Worm (Caenorhabditis elegans): ENCODE measurements around the gene col-152.

col-152 gene

DNA sequence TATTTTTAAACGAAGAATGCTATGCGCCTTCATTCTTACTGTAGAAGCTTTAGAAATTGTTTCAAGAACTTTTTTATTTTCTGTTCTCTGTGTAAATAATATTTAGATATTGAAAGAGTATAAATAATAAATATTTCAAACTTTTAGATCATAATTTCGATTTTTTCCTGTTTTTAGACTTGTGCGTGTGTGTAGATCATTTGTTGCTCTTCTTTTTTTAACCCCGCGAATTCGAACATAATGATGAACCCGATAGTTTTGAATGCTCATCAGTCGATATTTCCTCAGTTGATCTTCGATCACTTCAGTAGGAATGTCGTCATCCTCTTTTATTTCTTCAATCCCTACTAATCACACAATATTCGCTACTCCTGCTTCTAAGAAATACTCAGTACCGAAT, 36.5 kb downstream of the col-152 start, which contains the start of gene T21C9.13:
Gene T21C9.13, plus strand, starts transcription at position 33 of the 400 bp plus-strand sequence.
- TF ChIP-seq ceh-14 (tag; optimal IDR thresholded peaks at IDR 0.05): no peak
- no peak for TF ChIP-seq pros-1 (tag; optimal IDR thresholded peaks at IDR 0.05)
- TF ChIP-seq ceh-24 (tag; optimal IDR thresholded peaks at IDR 0.05): no peak
- no peak for TF ChIP-seq zip-5 (tag; optimal IDR thresholded peaks at IDR 0.05)
- TF ChIP-seq K02D7.2 (tag; optimal IDR thresholded peaks at IDR 0.05): no peak

DNA sequence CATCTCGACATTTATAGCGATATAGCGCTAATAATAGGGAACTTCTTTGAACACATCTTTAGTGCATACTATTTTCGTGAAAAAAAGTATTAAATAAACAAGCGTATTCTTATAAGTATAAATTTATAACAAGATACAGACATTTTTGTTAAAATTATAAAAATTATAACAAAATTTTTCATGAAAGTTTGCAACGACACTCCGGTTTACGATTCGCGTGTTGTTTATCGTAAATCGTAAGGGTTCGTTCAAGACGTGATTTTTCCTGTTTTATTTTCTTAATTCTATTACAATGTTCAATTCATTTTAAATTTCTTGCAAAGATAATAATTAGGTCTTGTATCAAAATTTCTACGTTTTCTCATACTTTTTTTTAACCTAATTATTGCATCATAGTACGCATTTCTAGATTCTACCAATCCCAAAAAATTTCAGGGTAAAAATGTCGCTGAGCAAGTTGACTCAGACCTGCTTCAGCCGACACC, 38.0 kb downstream of the col-152 start, which contains the start of gene scpl-4:
Gene scpl-4, plus strand, starts transcription at position 435 of the 485 bp plus-strand sequence.
- TF ChIP-seq dve-1 (tag; optimal IDR thresholded peaks at IDR 0.05) (no peak), ceh-9 (tag; optimal IDR thresholded peaks at IDR 0.05) (no peak), ceh-2 (tag; optimal IDR thresholded peaks at IDR 0.05) (no peak), nhr-11 (tag; optimal IDR thresholded peaks at IDR 0.05) (no peak), ceh-48 (tag; optimal IDR thresholded peaks at IDR 0.05) (no peak), eyg-1 (tag; optimal IDR thresholded peaks at IDR 0.05) (no peak), hlh-8 (tag; optimal IDR thresholded peaks at IDR 0.05) (no peak), ceh-45 (GFP tag; IDR thresholded peaks at IDR 0.05) (no peak), C38D4.7 (GFP tag; optimal IDR thresholded peaks at IDR 0.05) (no peak), nhr-232 (tag; optimal IDR thresholded peaks at IDR 0.05) (no peak), hlh-13 (GFP tag; optimal IDR thresholded peaks at IDR 0.05) (no peak), hlh-30 (tag; optimal IDR thresholded peaks at IDR 0.05; ENCODE audit: insufficient read depth) (no peak), tbx-2 (tag; optimal IDR thresholded peaks at IDR 0.05) (no peak), elt-2 (tag; optimal IDR thresholded peaks at IDR 0.05) (no peak), dmd-4 (tag; optimal IDR thresholded peaks at IDR 0.05; ENCODE audit: borderline replicate concordance) (no peak)

DNA sequence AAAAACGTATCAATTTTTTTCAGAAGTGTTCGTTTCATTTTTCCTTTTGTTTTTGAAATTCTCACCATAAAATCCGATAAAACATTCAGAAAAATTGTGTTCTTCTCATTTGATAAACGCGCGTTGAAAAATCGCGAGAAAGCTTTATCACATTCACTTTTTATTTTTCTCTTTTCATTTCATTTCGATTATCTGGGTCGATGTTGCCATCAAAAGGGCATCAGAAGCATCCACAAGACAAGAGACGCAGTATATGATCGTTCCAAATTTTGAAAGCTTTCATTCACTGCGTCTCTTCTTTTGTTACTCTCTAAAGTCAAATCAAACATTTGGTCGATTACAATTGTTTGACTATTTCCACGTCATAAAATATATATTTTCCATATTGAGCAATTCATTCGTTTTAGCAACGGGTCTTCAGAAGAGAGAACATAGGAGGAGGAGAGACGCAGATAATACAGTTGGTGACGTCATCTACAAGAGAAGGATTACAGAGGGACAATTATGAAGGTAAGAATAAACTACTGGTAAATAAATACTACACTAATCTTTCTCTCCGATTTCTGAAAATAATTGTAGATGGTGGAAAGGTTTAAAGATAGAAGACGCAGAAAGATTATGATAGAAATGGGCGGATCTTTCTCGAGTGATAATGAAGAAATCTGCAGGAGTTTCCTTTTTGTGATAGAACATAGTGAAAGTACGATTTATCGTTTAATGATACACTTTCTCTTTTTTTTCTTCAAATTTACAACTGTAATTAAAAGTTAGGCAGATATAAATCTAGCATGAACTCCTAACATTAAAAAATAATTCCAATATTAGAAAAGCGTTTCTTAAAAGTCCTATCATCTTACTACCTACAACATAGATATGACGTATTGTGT, 41.6 kb downstream of the col-152 start, which contains the start of gene H27A22.1:
Gene H27A22.1, plus strand, starts transcription at position 505 of the 887 bp plus-strand sequence.
- TF ChIP-seq nhr-11 (tag; optimal IDR thresholded peaks at IDR 0.05): no peak
- no peak for TF ChIP-seq hlh-13 (GFP tag; optimal IDR thresholded peaks at IDR 0.05)
- TF ChIP-seq ahr-1 (tag; optimal IDR thresholded peaks at IDR 0.05): no peak

All from whole organism, late embryonic.